Fruit fly (Drosophila melanogaster) whole organism, embryonic: Measurements from ENCODE around the gene LanB1.

Experiments
- Abd-B ChIP-seq: fragments of 200-800 bp; sonication (Bioruptor generic); optimal IDR thresholded peaks from 2 replicates; lab custom pipeline; 2018; ENCODE audit warnings: missing biosample characterization, mild to moderate bottlenecking, missing genetic modification characterization, moderate library complexity
- CG10267 ChIP-seq: fragments of 200-800 bp; sonication (Bioruptor generic); optimal IDR thresholded peaks from 2 replicates; lab custom pipeline; 2018; ENCODE audit warnings: missing biosample characterization, mild to moderate bottlenecking, missing genetic modification characterization, moderate library complexity
- CG10979 ChIP-seq: fragments of 200-800 bp; sonication (Bioruptor generic); optimal IDR thresholded peaks from 2 replicates; lab custom pipeline; 2018; ENCODE audit warnings: missing biosample characterization, mild to moderate bottlenecking, missing genetic modification characterization, moderate library complexity
- CG12299 ChIP-seq: fragments of 200-800 bp; sonication (Bioruptor generic); optimal IDR thresholded peaks from 2 replicates; lab custom pipeline; 2018; ENCODE audit warnings: missing biosample characterization, mild to moderate bottlenecking, missing genetic modification characterization
- CG1233 ChIP-seq: fragments of 200-800 bp; sonication (Bioruptor generic); optimal IDR thresholded peaks from 4 replicates; lab custom pipeline; 2018; ENCODE audit warnings: missing biosample characterization, mild to moderate bottlenecking, missing genetic modification characterization
- CG15073 ChIP-seq: fragments of 200-800 bp; sonication (Bioruptor generic); optimal IDR thresholded peaks from 2 replicates; lab custom pipeline; 2016; ENCODE audit warnings: missing biosample characterization, missing genetic modification characterization
- CG15269 ChIP-seq: fragments of 200-800 bp; sonication (Bioruptor generic); optimal IDR thresholded peaks from 2 replicates; lab custom pipeline; 2018; ENCODE audit warnings: missing biosample characterization, mild to moderate bottlenecking, missing genetic modification characterization, moderate library complexity
- CG17186 ChIP-seq: fragments of 200-800 bp; sonication (Bioruptor generic); optimal IDR thresholded peaks from 3 replicates; lab custom pipeline; 2017; ENCODE audit warnings: missing biosample characterization, missing genetic modification reagents, missing genetic modification characterization
- CG17802 ChIP-seq: fragments of 200-800 bp; sonication (Bioruptor generic); optimal IDR thresholded peaks from 2 replicates; lab custom pipeline; 2018; ENCODE audit warnings: missing biosample characterization, mild to moderate bottlenecking, missing genetic modification characterization, moderate library complexity
- CG18011 ChIP-seq: fragments of 200-800 bp; sonication (Bioruptor generic); optimal IDR thresholded peaks from 2 replicates; lab custom pipeline; 2017; ENCODE audit warnings: missing biosample characterization, missing genetic modification characterization, mild to moderate bottlenecking, moderate library complexity, missing genotype
- CG18599 ChIP-seq: fragments of 200-800 bp; sonication (Bioruptor generic); optimal IDR thresholded peaks from 3 replicates; lab custom pipeline; 2017; ENCODE audit warnings: missing biosample characterization, missing genetic modification characterization, mild to moderate bottlenecking, moderate library complexity, missing genetic modification reagents
- CG2199 ChIP-seq: fragments of 200-800 bp; sonication (Bioruptor generic); IDR thresholded peaks from 3 replicates; pipeline ENCODE4 v1.3.6; 2022; ENCODE audit warnings: missing biosample characterization, missing genetic modification characterization
- CG32532 ChIP-seq: fragments of 200-800 bp; sonication (Bioruptor generic); IDR thresholded peaks from 2 replicates; pipeline ENCODE4 v1.3.6; 2022; ENCODE audit warnings: missing biosample characterization, missing genetic modification characterization
- CG32772 ChIP-seq: fragments of 200-800 bp; sonication (Bioruptor generic); IDR thresholded peaks from 2 replicates; pipeline ENCODE4 v1.3.6; 2022; ENCODE audit warnings: missing biosample characterization, missing genetic modification characterization
- CG3995 ChIP-seq: fragments of 200-800 bp; sonication (Bioruptor generic); optimal IDR thresholded peaks from 3 replicates; lab custom pipeline; 2016; ENCODE audit warnings: missing biosample characterization, missing genetic modification characterization
- CG7271 ChIP-seq: fragments of 200-800 bp; sonication (Bioruptor generic); optimal IDR thresholded peaks from 2 replicates; lab custom pipeline; 2018; ENCODE audit warnings: missing biosample characterization, mild to moderate bottlenecking, missing genetic modification characterization, moderate library complexity
- CG8944 ChIP-seq: fragments of 200-800 bp; sonication (Bioruptor generic); optimal IDR thresholded peaks from 3 replicates; lab custom pipeline; 2016; ENCODE audit warnings: missing biosample characterization, missing genetic modification characterization
- CG9817 ChIP-seq: fragments of 200-800 bp; sonication (Bioruptor generic); optimal IDR thresholded peaks from 2 replicates; lab custom pipeline; 2018; ENCODE audit warnings: missing biosample characterization, mild to moderate bottlenecking, missing genetic modification characterization, moderate library complexity
- CHES-1-like ChIP-seq: fragments of 200-800 bp; sonication (Bioruptor generic); optimal IDR thresholded peaks from 2 replicates; lab custom pipeline; 2016; ENCODE audit warnings: missing biosample characterization, missing genetic modification characterization
- CoRest ChIP-seq: fragments of 200-800 bp; sonication (Bioruptor generic); optimal IDR thresholded peaks from 3 replicates; lab custom pipeline; 2018; ENCODE audit warnings: missing biosample characterization, mild to moderate bottlenecking, missing genetic modification characterization, moderate library complexity
- Dek ChIP-seq: fragments of 200-800 bp; sonication (Bioruptor generic); optimal IDR thresholded peaks from 3 replicates; lab custom pipeline; 2019; ENCODE audit warnings: missing biosample characterization, mild to moderate bottlenecking, missing genetic modification characterization, moderate library complexity
- E2f2 ChIP-seq: fragments of 200-800 bp; sonication (Bioruptor generic); IDR thresholded peaks from 2 replicates; pipeline ENCODE4 v1.3.6; 2022; ENCODE audit warnings: missing biosample characterization, missing genetic modification characterization
- HLH54F ChIP-seq: fragments of 200-800 bp; sonication (Bioruptor generic); optimal IDR thresholded peaks from 3 replicates; lab custom pipeline; 2016; ENCODE audit warnings: missing biosample characterization, missing genetic modification characterization
- Hmr ChIP-seq: fragments of 200-800 bp; sonication (Bioruptor generic); optimal IDR thresholded peaks from 3 replicates; lab custom pipeline; 2017; ENCODE audit warnings: mild to moderate bottlenecking, missing biosample characterization, missing genetic modification reagents, missing genetic modification characterization
- Lpt ChIP-seq: fragments of >200 bp; optimal IDR thresholded peaks from 2 replicates; lab custom pipeline; 2018; ENCODE audit warnings: missing biosample characterization, missing genetic modification characterization
- NFAT ChIP-seq: fragments of 200-800 bp; sonication (Bioruptor generic); IDR thresholded peaks from 2 replicates; pipeline ENCODE4 v1.3.6; 2022; ENCODE audit warnings: missing biosample characterization, missing genetic modification characterization
- NK7.1 ChIP-seq: fragments of 200-800 bp; sonication (Bioruptor generic); optimal IDR thresholded peaks from 3 replicates; lab custom pipeline; 2016; ENCODE audit warnings: missing biosample characterization, missing genetic modification characterization
- PHDP ChIP-seq: fragments of 200-800 bp; sonication (Bioruptor generic); optimal IDR thresholded peaks from 3 replicates; lab custom pipeline; 2018; ENCODE audit warnings: missing biosample characterization, mild to moderate bottlenecking, missing genetic modification characterization, moderate library complexity
- Vsx1 ChIP-seq: fragments of 200-800 bp; sonication (Bioruptor generic); optimal IDR thresholded peaks from 2 replicates; lab custom pipeline; 2017; ENCODE audit warnings: missing biosample characterization, mild to moderate bottlenecking, missing genetic modification characterization, missing genetic modification reagents
- Xrp1 ChIP-seq: fragments of 200-800 bp; sonication (Bioruptor generic); IDR thresholded peaks from 2 replicates; pipeline ENCODE4 v1.3.6; 2022; ENCODE audit warnings: missing biosample characterization, missing genetic modification characterization
- ap ChIP-seq: fragments of 200-800 bp; sonication (Bioruptor generic); IDR thresholded peaks from 2 replicates; pipeline ENCODE4 v1.3.6; 2022; ENCODE audit warnings: missing biosample characterization, missing genetic modification characterization
- ato ChIP-seq: fragments of 200-800 bp; sonication (Bioruptor generic); IDR thresholded peaks from 2 replicates; pipeline ENCODE4 v1.3.6; 2022; ENCODE audit warnings: missing biosample characterization, missing genetic modification characterization; ENCODE audit not compliant: partially characterized antibody
- br ChIP-seq: fragments of >200 bp; optimal IDR thresholded peaks from 2 replicates; lab custom pipeline; 2017
- bsh ChIP-seq, 2 experiments: fragments of 200-800 bp; sonication (Bioruptor generic); optimal IDR thresholded peaks; 2 replicates each; lab custom pipeline; 2017 to 2018; ENCODE audit warnings: mild to moderate bottlenecking in 2 of 2, missing biosample characterization in 2 of 2, missing genetic modification characterization in 2 of 2, moderate library complexity in 1 of 2
- chm ChIP-seq: fragments of 200-800 bp; sonication (Bioruptor generic); IDR thresholded peaks from 2 replicates; pipeline ENCODE4 v1.3.6; 2022; ENCODE audit warnings: missing biosample characterization, missing genetic modification characterization
- danr ChIP-seq: fragments of 200-800 bp; sonication (Bioruptor generic); IDR thresholded peaks from 2 replicates; pipeline ENCODE4 v1.3.6; 2022; ENCODE audit warnings: missing biosample characterization, missing genetic modification characterization
- emc ChIP-seq: fragments of 200-800 bp; sonication (Bioruptor generic); optimal IDR thresholded peaks from 2 replicates; lab custom pipeline; 2016; ENCODE audit warnings: missing biosample characterization, missing genetic modification characterization
- h ChIP-seq: fragments of >200 bp; optimal IDR thresholded peaks from 2 replicates; lab custom pipeline; 2017
- hb ChIP-seq: fragments of 200-800 bp; sonication (Bioruptor generic); IDR thresholded peaks from 3 replicates; pipeline ENCODE4 v1.3.6; 2022; ENCODE audit warnings: missing biosample characterization, missing genetic modification characterization; ENCODE audit not compliant: partially characterized antibody
- hbn ChIP-seq: fragments of 200-800 bp; sonication (Bioruptor generic); IDR thresholded peaks from 2 replicates; pipeline ENCODE4 v1.3.6; 2022; ENCODE audit warnings: missing biosample characterization, missing genetic modification characterization; ENCODE audit not compliant: partially characterized antibody
- hth ChIP-seq: fragments of >200 bp; optimal IDR thresholded peaks from 2 replicates; lab custom pipeline; 2017; ENCODE audit warnings: inconsistent platforms
- ind ChIP-seq: fragments of 200-800 bp; sonication (Bioruptor generic); optimal IDR thresholded peaks from 3 replicates; lab custom pipeline; 2016; ENCODE audit warnings: missing biosample characterization, missing genetic modification characterization
- jigr1 ChIP-seq: fragments of 200-800 bp; sonication (Bioruptor generic); IDR thresholded peaks from 3 replicates; pipeline ENCODE4 v1.3.6; 2022; ENCODE audit warnings: missing biosample characterization, missing genetic modification characterization
- oc ChIP-seq: fragments of 200-800 bp; sonication (Bioruptor generic); optimal IDR thresholded peaks from 2 replicates; lab custom pipeline; 2018; ENCODE audit warnings: missing biosample characterization, mild to moderate bottlenecking, missing genetic modification characterization, moderate library complexity
- sens ChIP-seq: fragments of 200-800 bp; sonication (Bioruptor generic); peaks from one replicate; lab custom pipeline; 2016; ENCODE audit warnings: missing biosample characterization, missing genetic modification characterization
- sisA ChIP-seq: fragments of 200-800 bp; sonication (Bioruptor generic); IDR thresholded peaks from 2 replicates; pipeline ENCODE4 v1.3.6; 2022; ENCODE audit warnings: missing biosample characterization, missing genetic modification characterization
- so ChIP-seq: fragments of 200-800 bp; sonication (Bioruptor generic); IDR thresholded peaks from 3 replicates; pipeline ENCODE4 v1.3.6; 2022; ENCODE audit warnings: missing biosample characterization, missing genetic modification characterization
- sob ChIP-seq: fragments of 200-800 bp; sonication (Bioruptor generic); IDR thresholded peaks from 2 replicates; pipeline ENCODE4 v1.3.6; 2022; ENCODE audit warnings: missing biosample characterization, missing genetic modification characterization
- tna ChIP-seq: fragments of 200-800 bp; sonication (Bioruptor generic); IDR thresholded peaks from 2 replicates; pipeline ENCODE4 v1.3.6; 2022; ENCODE audit warnings: missing biosample characterization, missing genetic modification characterization; ENCODE audit not compliant: partially characterized antibody
- trem ChIP-seq: fragments of 200-800 bp; optimal IDR thresholded peaks from 3 replicates; lab custom pipeline; 2019; ENCODE audit warnings: missing biosample characterization, mild to moderate bottlenecking, missing genetic modification characterization, moderate library complexity
- wor ChIP-seq: fragments of 200-800 bp; sonication (Bioruptor generic); IDR thresholded peaks from 2 replicates; pipeline ENCODE4 v1.3.6; 2022; ENCODE audit warnings: missing biosample characterization, missing genetic modification characterization
- zf30C ChIP-seq: fragments of 200-800 bp; sonication (Bioruptor generic); optimal IDR thresholded peaks from 3 replicates; lab custom pipeline; 2018; ENCODE audit warnings: missing biosample characterization, mild to moderate bottlenecking, missing genetic modification characterization

LanB1 gene

dm6 chr2L:7849472-7849871, 38.2 kb downstream of the LanB1 start (continued):
- TF ChIP-seq hbn (GFP tag; lab: Robert Waterston, UW) (no peak), CG10979 (tag; lab: Kevin White, UChicago) (peak; percentile 24), CG2199 (GFP tag; lab: Robert Waterston, UW) (no peak), CG18599 (GFP tag; lab: Kevin White, UChicago) (peak; percentile 65), sisA (GFP tag; lab: Robert Waterston, UW) (peak; percentile 36; the same call in 1 of the 2 replicates), danr (GFP tag; lab: Robert Waterston, UW) (no peak), CG12299 (tag; lab: Kevin White, UChicago) (no peak), CG9817 (peak; percentile 23), CG10267 (tag; lab: Kevin White, UChicago) (peak; percentile 17), zf30C (GFP tag; lab: Kevin White, UChicago) (no peak), NK7.1 (GFP tag; lab: Kevin White, UChicago) (no peak), trem (tag; lab: Kevin White, UChicago) (no peak), E2f2 (GFP tag; lab: Robert Waterston, UW) (0 out of 2 replicates have a peak, but pooled peaks have one; percentile 8), h (lab: Kevin White, UChicago) (no peak), PHDP (peak; percentile 39), CG18011 (GFP tag; lab: Kevin White, UChicago) (no peak), Vsx1 (GFP tag; lab: Kevin White, UChicago) (no peak), so (GFP tag; lab: Robert Waterston, UW) (0 out of 3 replicates have a peak, but pooled peaks have one; percentile 50), CHES-1-like (GFP tag; lab: Kevin White, UChicago) (no peak), sens (GFP tag; lab: Kevin White, UChicago) (peak; percentile 43), Xrp1 (GFP tag; lab: Robert Waterston, UW) (peak; percentile 50; the same call in 1 of the 2 replicates), oc (tag; lab: Kevin White, UChicago) (no peak), Lpt (GFP tag; lab: Kevin White, UChicago) (no peak), ato (GFP tag; lab: Robert Waterston, UW) (no peak), CoRest (tag; lab: Kevin White, UChicago) (peak; percentile 29), CG15073 (no peak), ind (GFP tag; lab: Kevin White, UChicago) (peak; percentile 10), NFAT (GFP tag; lab: Robert Waterston, UW) (no peak), CG1233 (GFP tag; lab: Kevin White, UChicago) (no peak), hb (GFP tag; lab: Robert Waterston, UW) (no peak), CG17186 (GFP tag; lab: Kevin White, UChicago) (no peak), HLH54F (GFP tag; lab: Kevin White, UChicago) (no peak), Abd-B (GFP tag; lab: Kevin White, UChicago) (no peak), tna (no peak), chm (GFP tag; lab: Robert Waterston, UW) (no peak), br (lab: Kevin White, UChicago) (no peak), CG8944 (no peak), bsh (GFP tag; optimal IDR thresholded peaks at IDR 0.05; lab: Kevin White, UChicago) (peak in 1 of 2 experiments; percentile 61), CG3995 (GFP tag; lab: Kevin White, UChicago) (no peak), Dek (tag; lab: Kevin White, UChicago) (no peak), emc (GFP tag; lab: Kevin White, UChicago) (no peak), jigr1 (GFP tag; lab: Robert Waterston, UW) (no peak), CG15269 (peak; percentile 23), ap (GFP tag; lab: Robert Waterston, UW) (peak; percentile 39; the same call in 1 of the 2 replicates), CG32772 (0 out of 2 replicates have a peak, but pooled peaks have one; percentile 19), CG7271 (tag; lab: Kevin White, UChicago) (no peak), CG17802 (tag; lab: Kevin White, UChicago) (no peak), Hmr (GFP tag; lab: Kevin White, UChicago) (peak; percentile 9), sob (GFP tag; lab: Robert Waterston, UW) (0 out of 2 replicates have a peak, but pooled peaks have one; percentile 23), wor (0 out of 2 replicates have a peak, but pooled peaks have one; percentile 34), hth (no peak), CG32532 (GFP tag; lab: Robert Waterston, UW) (no peak; the same call in 1 of the 2 replicates)
